Fruit fly (Drosophila melanogaster) whole organism, embryonic: ENCODE results near the gene hiro.

ENCODE experiments used
- ATbp ChIP-seq: fragments of 200-800 bp; sonication (Bioruptor generic); optimal IDR thresholded peaks from 2 replicates; lab custom pipeline; 2017; ENCODE audit warnings: missing biosample characterization, mild to moderate bottlenecking, missing genetic modification characterization, missing genetic modification reagents
- Adf1 ChIP-seq: fragments of 200-800 bp; sonication (Bioruptor generic); IDR thresholded peaks from 2 replicates; pipeline ENCODE4 v1.3.6; 2022; ENCODE audit warnings: missing biosample characterization, missing genetic modification characterization
- B-H2 ChIP-seq: fragments of 200-800 bp; sonication (Bioruptor generic); optimal IDR thresholded peaks from 2 replicates; lab custom pipeline; 2018; ENCODE audit warnings: missing biosample characterization, mild to moderate bottlenecking, missing genetic modification characterization
- CG10321 ChIP-seq: fragments of 200-800 bp; sonication (Bioruptor generic); IDR thresholded peaks from 2 replicates; pipeline ENCODE4 v1.3.6; 2022; ENCODE audit warnings: missing biosample characterization, missing genetic modification characterization
- CG10654 ChIP-seq: fragments of 200-800 bp; sonication (Bioruptor generic); optimal IDR thresholded peaks from 2 replicates; lab custom pipeline; 2016; ENCODE audit warnings: missing biosample characterization, missing genetic modification characterization
- CG10959 ChIP-seq: fragments of 200-800 bp; sonication (Bioruptor generic); IDR thresholded peaks from 2 replicates; pipeline ENCODE4 v1.3.6; 2022; ENCODE audit warnings: missing biosample characterization, missing genetic modification characterization
- CG12659 ChIP-seq: fragments of 200-800 bp; sonication (Bioruptor generic); optimal IDR thresholded peaks from 3 replicates; lab custom pipeline; 2017; ENCODE audit warnings: mild to moderate bottlenecking, missing biosample characterization, missing genetic modification reagents, missing genetic modification characterization
- CG13287 ChIP-seq: fragments of 200-800 bp; sonication (Bioruptor generic); IDR thresholded peaks from 2 replicates; pipeline ENCODE4 v1.3.6; 2022; ENCODE audit warnings: missing biosample characterization, missing genetic modification characterization; ENCODE audit not compliant: partially characterized antibody
- CG15073 ChIP-seq: fragments of 200-800 bp; sonication (Bioruptor generic); optimal IDR thresholded peaks from 2 replicates; lab custom pipeline; 2016; ENCODE audit warnings: missing biosample characterization, missing genetic modification characterization
- CG15479 ChIP-seq: fragments of 200-800 bp; sonication (Bioruptor generic); optimal IDR thresholded peaks from 3 replicates; lab custom pipeline; 2019; ENCODE audit warnings: missing biosample characterization, mild to moderate bottlenecking, missing genetic modification characterization, moderate library complexity
- CG15514 ChIP-seq: fragments of 200-800 bp; sonication (Bioruptor generic); optimal IDR thresholded peaks from 3 replicates; lab custom pipeline; 2017; ENCODE audit warnings: missing biosample characterization, missing genetic modification characterization, mild to moderate bottlenecking, moderate library complexity, missing genetic modification reagents
- CG1603 ChIP-seq: fragments of 200-800 bp; sonication (Bioruptor generic); optimal IDR thresholded peaks from 2 replicates; lab custom pipeline; 2019; ENCODE audit warnings: missing biosample characterization, mild to moderate bottlenecking, missing genetic modification characterization, moderate library complexity
- CG17328 ChIP-seq: fragments of 200-800 bp; sonication (Bioruptor generic); IDR thresholded peaks from 2 replicates; pipeline ENCODE4 v1.3.6; 2022; ENCODE audit warnings: missing biosample characterization, missing genetic modification characterization
- CG17385 ChIP-seq: fragments of 200-800 bp; sonication (Bioruptor generic); optimal IDR thresholded peaks from 3 replicates; lab custom pipeline; 2018; ENCODE audit warnings: missing biosample characterization, mild to moderate bottlenecking, missing genetic modification characterization
- CG17568 ChIP-seq: fragments of 200-800 bp; sonication (Bioruptor generic); optimal IDR thresholded peaks from 2 replicates; lab custom pipeline; 2018; ENCODE audit warnings: missing biosample characterization, mild to moderate bottlenecking, missing genetic modification characterization, moderate library complexity
- CG31224 ChIP-seq: fragments of 200-800 bp; sonication (Bioruptor generic); IDR thresholded peaks from 2 replicates; pipeline ENCODE4 v1.3.6; 2022; ENCODE audit warnings: missing biosample characterization, missing genetic modification characterization
- CG3163 ChIP-seq: fragments of 200-800 bp; sonication (Bioruptor generic); optimal IDR thresholded peaks from 3 replicates; lab custom pipeline; 2016; ENCODE audit warnings: missing biosample characterization, missing genetic modification characterization
- CG34422 ChIP-seq: fragments of 200-800 bp; sonication (Bioruptor generic); IDR thresholded peaks from 3 replicates; pipeline ENCODE4 v1.3.6; 2022; ENCODE audit warnings: missing biosample characterization, missing genetic modification characterization
- CG3838 ChIP-seq: fragments of 200-800 bp; sonication (Bioruptor generic); optimal IDR thresholded peaks from 3 replicates; lab custom pipeline; 2016; ENCODE audit warnings: missing biosample characterization, missing genetic modification characterization
- CG3847 ChIP-seq: fragments of 200-800 bp; sonication (Bioruptor generic); IDR thresholded peaks from 2 replicates; pipeline ENCODE4 v1.3.6; 2022; ENCODE audit warnings: missing biosample characterization, missing genetic modification characterization
- CG4707 ChIP-seq: fragments of 200-800 bp; sonication (Bioruptor generic); optimal IDR thresholded peaks from 2 replicates; lab custom pipeline; 2018; ENCODE audit warnings: missing biosample characterization, mild to moderate bottlenecking, missing genetic modification characterization, moderate library complexity
- CG6654 ChIP-seq: fragments of 200-800 bp; sonication (Bioruptor generic); optimal IDR thresholded peaks from 2 replicates; lab custom pipeline; 2017; ENCODE audit warnings: missing biosample characterization, mild to moderate bottlenecking, missing genetic modification characterization
- CG8359 ChIP-seq: fragments of 200-800 bp; sonication (Bioruptor generic); optimal IDR thresholded peaks from 2 replicates; lab custom pipeline; 2017; ENCODE audit warnings: missing biosample characterization, mild to moderate bottlenecking, missing genetic modification characterization, borderline replicate concordance
- Dad ChIP-seq: fragments of 200-800 bp; sonication (Bioruptor generic); optimal IDR thresholded peaks from 3 replicates; lab custom pipeline; 2016; ENCODE audit warnings: missing biosample characterization, missing genetic modification characterization
- Dp ChIP-seq: fragments of 200-800 bp; sonication (Bioruptor generic); optimal IDR thresholded peaks from 2 replicates; lab custom pipeline; 2018; ENCODE audit warnings: missing biosample characterization, mild to moderate bottlenecking, missing genetic modification characterization, moderate library complexity
- E2f2 ChIP-seq: fragments of 200-800 bp; sonication (Bioruptor generic); IDR thresholded peaks from 2 replicates; pipeline ENCODE4 v1.3.6; 2022; ENCODE audit warnings: missing biosample characterization, missing genetic modification characterization
- Elba2 ChIP-seq: fragments of 200-800 bp; sonication (Bioruptor generic); optimal IDR thresholded peaks from 3 replicates; lab custom pipeline; 2016; ENCODE audit warnings: missing biosample characterization, missing genetic modification characterization
- Hr78 ChIP-seq, 2 experiments: fragments of 200-800 bp in 1 of 2; fragments of >200 bp in 1 of 2; sonication (Bioruptor generic) in 1 of 2; optimal IDR thresholded peaks; 2 replicates each; lab custom pipeline; 2017 to 2019; ENCODE audit warnings: missing biosample characterization in 2 of 2, missing genetic modification characterization in 2 of 2, mild to moderate bottlenecking in 1 of 2, moderate library complexity in 1 of 2
- Myb ChIP-seq: fragments of 200-800 bp; sonication (Bioruptor generic); optimal IDR thresholded peaks from 2 replicates; lab custom pipeline; 2016; ENCODE audit warnings: missing biosample characterization, missing genetic modification characterization
- Oaz ChIP-seq: fragments of 200-800 bp; sonication (Bioruptor generic); IDR thresholded peaks from 2 replicates; pipeline ENCODE4 v1.3.6; 2022; ENCODE audit warnings: missing biosample characterization, missing genetic modification characterization
- Opbp ChIP-seq: fragments of 200-800 bp; sonication (Bioruptor generic); IDR thresholded peaks from 3 replicates; pipeline ENCODE4 v1.3.6; 2022; ENCODE audit warnings: missing biosample characterization, missing genetic modification characterization; ENCODE audit not compliant: partially characterized antibody
- Sry-β ChIP-seq: fragments of 200-800 bp; sonication (Bioruptor generic); optimal IDR thresholded peaks from 2 replicates; lab custom pipeline; 2018; ENCODE audit warnings: missing biosample characterization, mild to moderate bottlenecking, missing genetic modification characterization, moderate library complexity
- ab ChIP-seq: fragments of 200-800 bp; sonication (Bioruptor generic); optimal IDR thresholded peaks from 2 replicates; lab custom pipeline; 2016; ENCODE audit warnings: missing biosample characterization, missing genetic modification characterization
- caup ChIP-seq: fragments of 200-800 bp; sonication (Bioruptor generic); optimal IDR thresholded peaks from 3 replicates; lab custom pipeline; 2017; ENCODE audit warnings: missing biosample characterization, mild to moderate bottlenecking, missing genetic modification characterization, moderate library complexity; ENCODE audit not compliant: severe bottlenecking
- chif ChIP-seq, 2 experiments: fragments of 200-800 bp; sonication (Bioruptor generic); optimal IDR thresholded peaks; 3 replicates each; lab custom pipeline; 2016; ENCODE audit warnings: missing biosample characterization in 2 of 2, missing genetic modification characterization in 2 of 2
- chinmo ChIP-seq: fragments of 200-800 bp; sonication (Bioruptor generic); IDR thresholded peaks from 4 replicates; pipeline ENCODE4 v1.3.6; 2022; ENCODE audit warnings: missing biosample characterization, missing genetic modification characterization; ENCODE audit not compliant: partially characterized antibody
- dpn ChIP-seq, 2 experiments: fragments of 200-800 bp; sonication (Bioruptor generic); optimal IDR thresholded peaks; 3 replicates each; lab custom pipeline; 2016; ENCODE audit warnings: missing biosample characterization in 2 of 2, missing genetic modification characterization in 2 of 2
- eyg ChIP-seq: fragments of 200-800 bp; sonication (Bioruptor generic); optimal IDR thresholded peaks from 3 replicates; lab custom pipeline; 2016; ENCODE audit warnings: missing biosample characterization, missing genetic modification characterization
- gce ChIP-seq: fragments of 200-800 bp; sonication (Bioruptor generic); IDR thresholded peaks from 3 replicates; pipeline ENCODE4 v1.3.6; 2022; ENCODE audit warnings: missing biosample characterization, missing genetic modification characterization
- gsb ChIP-seq: fragments of 200-800 bp; sonication (Bioruptor generic); IDR thresholded peaks from 2 replicates; pipeline ENCODE4 v1.3.6; 2022; ENCODE audit warnings: missing biosample characterization, missing genetic modification characterization
- hkb ChIP-seq, 2 experiments: fragments of 200-800 bp in 1 of 2; fragments of >200 bp in 1 of 2; sonication (Bioruptor generic) in 1 of 2; IDR thresholded peaks in 1 of 2; optimal IDR thresholded peaks in 1 of 2; 2 replicates each; pipeline versions ENCODE4 v1.3.6 to Lab custom; 2017 to 2022; ENCODE audit warnings: missing biosample characterization in 1 of 2, missing genetic modification characterization in 1 of 2
- hth ChIP-seq: fragments of >200 bp; optimal IDR thresholded peaks from 2 replicates; lab custom pipeline; 2017; ENCODE audit warnings: inconsistent platforms
- peb ChIP-seq: fragments of 200-800 bp; sonication (Bioruptor generic); IDR thresholded peaks from 2 replicates; pipeline ENCODE4 v1.3.6; 2022; ENCODE audit warnings: missing biosample characterization, missing genetic modification characterization
- psq ChIP-seq: fragments of 200-800 bp; sonication (Bioruptor generic); optimal IDR thresholded peaks from 2 replicates; lab custom pipeline; 2017; ENCODE audit warnings: missing biosample characterization, missing genetic modification characterization
- ranshi ChIP-seq: fragments of 200-800 bp; sonication (Bioruptor generic); IDR thresholded peaks from 2 replicates; pipeline ENCODE4 v1.3.6; 2022; ENCODE audit warnings: missing biosample characterization, missing genetic modification characterization
- ro ChIP-seq: fragments of 200-800 bp; sonication (Bioruptor generic); IDR thresholded peaks from 2 replicates; pipeline ENCODE4 v1.3.6; 2022; ENCODE audit warnings: missing biosample characterization, missing genetic modification characterization
- salm ChIP-seq: fragments of 200-800 bp; sonication (Bioruptor generic); optimal IDR thresholded peaks from 2 replicates; lab custom pipeline; 2018; ENCODE audit warnings: missing biosample characterization, mild to moderate bottlenecking, missing genetic modification characterization
- stc ChIP-seq: fragments of 200-800 bp; sonication (Bioruptor generic); IDR thresholded peaks from 2 replicates; pipeline ENCODE4 v1.3.6; 2022; ENCODE audit warnings: missing biosample characterization, missing genetic modification characterization
- tin ChIP-seq: fragments of 200-800 bp; sonication (Bioruptor generic); optimal IDR thresholded peaks from 3 replicates; lab custom pipeline; 2016; ENCODE audit warnings: missing biosample characterization, missing genetic modification characterization

The hiro gene

dm6 chr3L:644111-644718 is 43.5 kb downstream of the hiro start (continued):
- no peak for TF ChIP-seq CG15479 (GFP tag; lab: Kevin White, UChicago)
- peak; percentile 6 for TF ChIP-seq CG3838 (GFP tag; lab: Kevin White, UChicago)
- peak; percentile 70 for TF ChIP-seq CG10959
- no peak for TF ChIP-seq chinmo (GFP tag; lab: Robert Waterston, UW)
- no peak for TF ChIP-seq Dp (GFP tag; lab: Kevin White, UChicago)
- TF ChIP-seq CG1603 (tag; lab: Kevin White, UChicago), result peak; percentile 95
- TF ChIP-seq salm, result peak; percentile 80
- peak; percentile 87 for TF ChIP-seq stc
- peak; percentile 46 for TF ChIP-seq Sry-β (GFP tag; lab: Kevin White, UChicago)
- TF ChIP-seq chif (GFP tag; optimal IDR thresholded peaks at IDR 0.05; lab: Kevin White, UChicago), result peak; percentile 92 to 94
- TF ChIP-seq CG3163, result peak; percentile 77
- peak in 1 of 2 experiments; percentile 60 for TF ChIP-seq Hr78 (GFP tag; optimal IDR thresholded peaks at IDR 0.05; lab: Kevin White, UChicago)
- TF ChIP-seq CG34422 (GFP tag; lab: Robert Waterston, UW), result peak; percentile 92
- no peak for TF ChIP-seq hth (lab: Kevin White, UChicago)
- no peak for TF ChIP-seq Adf1 (GFP tag; lab: Robert Waterston, UW)
- peak; percentile 89 for TF ChIP-seq ranshi (GFP tag; lab: Robert Waterston, UW)
- peak; percentile 84; the same call in 2 of the 3 replicates for TF ChIP-seq gce
- peak; percentile 61 for TF ChIP-seq caup (GFP tag; lab: Kevin White, UChicago)
- no peak for TF ChIP-seq CG13287 (GFP tag; lab: Robert Waterston, UW)
- TF ChIP-seq CG3847 (GFP tag; lab: Robert Waterston, UW), result peak; percentile 74
- peak; percentile 79 for TF ChIP-seq CG17385 (GFP tag; lab: Kevin White, UChicago)
- peak; percentile 61 for TF ChIP-seq Myb (GFP tag; lab: Kevin White, UChicago)
- TF ChIP-seq ATbp (GFP tag; lab: Kevin White, UChicago), result peak; percentile 93
- no peak for TF ChIP-seq CG15073 (GFP tag; lab: Kevin White, UChicago)
- peak; percentile 78 for TF ChIP-seq Oaz
- TF ChIP-seq CG17328 (GFP tag; lab: Robert Waterston, UW), result peak; percentile 92
- peak; percentile 82 for TF ChIP-seq Dad
- peak; percentile 78 for TF ChIP-seq ab (GFP tag; lab: Kevin White, UChicago)
- TF ChIP-seq tin (GFP tag; lab: Kevin White, UChicago), result peak; percentile 93
- no peak for TF ChIP-seq Elba2 (GFP tag; lab: Kevin White, UChicago)
- TF ChIP-seq Opbp (GFP tag; lab: Robert Waterston, UW), result no peak
- peak; percentile 50 for TF ChIP-seq CG15514 (GFP tag; lab: Kevin White, UChicago)
- TF ChIP-seq CG10321 (GFP tag; lab: Robert Waterston, UW), result peak; percentile 49
- TF ChIP-seq psq, result peak; percentile 65
- TF ChIP-seq eyg (GFP tag; lab: Kevin White, UChicago), result peak; percentile 75
- peak; percentile 83 for TF ChIP-seq CG10654
- peak; percentile 65 for TF ChIP-seq CG6654 (GFP tag; lab: Kevin White, UChicago)
- peak; percentile 81 for TF ChIP-seq peb (GFP tag; lab: Robert Waterston, UW)
- TF ChIP-seq ro (GFP tag; lab: Robert Waterston, UW), result peak; percentile 65
- TF ChIP-seq CG31224 (GFP tag; lab: Robert Waterston, UW), result peak; percentile 60
- peak; percentile 69 for TF ChIP-seq CG17568 (GFP tag; lab: Kevin White, UChicago)
- TF ChIP-seq CG4707, result peak; percentile 83
- TF ChIP-seq B-H2 (GFP tag; lab: Kevin White, UChicago), result no peak
- TF ChIP-seq CG12659 (GFP tag; lab: Kevin White, UChicago), result peak; percentile 77
- no peak for TF ChIP-seq hkb (optimal IDR thresholded peaks at IDR 0.05; lab: Kevin White, UChicago)
- peak; percentile 91 for TF ChIP-seq hkb (GFP tag; IDR thresholded peaks at IDR 0.05; lab: Robert Waterston, UW)
- TF ChIP-seq CG8359 (GFP tag; lab: Kevin White, UChicago), result peak; percentile 78
- peak; percentile 63 for TF ChIP-seq E2f2 (GFP tag; lab: Robert Waterston, UW)
- peak; percentile 51 for TF ChIP-seq gsb (GFP tag; lab: Robert Waterston, UW)
- peak; percentile 86 to 94 for TF ChIP-seq dpn (GFP tag; optimal IDR thresholded peaks at IDR 0.05; lab: Kevin White, UChicago)
